Worm (Caenorhabditis elegans): Measurements from ENCODE around the gene rps-9.

Gene rps-9

DNA sequence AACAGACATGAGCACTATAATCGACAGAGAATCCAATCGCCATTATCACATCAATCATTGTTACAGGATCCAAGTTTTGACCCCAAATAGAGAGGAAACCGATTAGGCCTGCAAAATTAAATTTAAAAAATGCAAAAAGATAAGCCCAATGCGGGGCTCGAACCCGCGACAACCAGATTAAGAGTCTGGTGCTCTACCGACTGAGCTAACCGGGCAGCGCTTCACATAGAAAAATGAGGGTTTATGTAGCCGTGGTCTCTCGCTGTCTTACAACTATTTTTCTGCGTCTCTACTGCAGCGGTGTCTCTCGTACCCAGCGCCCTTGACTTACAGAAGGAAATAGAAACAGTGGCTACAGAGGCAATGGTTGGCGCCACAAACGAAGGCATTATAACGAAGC is 31.5 kb upstream of the rps-9 start (continued):
- TF ChIP-seq lin-39 (tag; optimal IDR thresholded peaks at IDR 0.05) (no peak), ztf-11 (tag; optimal IDR thresholded peaks at IDR 0.05) (no peak), sma-3 (GFP tag; optimal IDR thresholded peaks at IDR 0.05) (peak; percentile 45), nhr-77 (tag; optimal IDR thresholded peaks at IDR 0.05) (no peak), sem-4 (tag; optimal IDR thresholded peaks at IDR 0.05) (no peak), nhr-25 (tag; optimal IDR thresholded peaks at IDR 0.05) (peak; percentile 28), skn-1 (tag; optimal IDR thresholded peaks at IDR 0.05) (no peak), elt-3 (tag; optimal IDR thresholded peaks at IDR 0.05) (no peak)

DNA sequence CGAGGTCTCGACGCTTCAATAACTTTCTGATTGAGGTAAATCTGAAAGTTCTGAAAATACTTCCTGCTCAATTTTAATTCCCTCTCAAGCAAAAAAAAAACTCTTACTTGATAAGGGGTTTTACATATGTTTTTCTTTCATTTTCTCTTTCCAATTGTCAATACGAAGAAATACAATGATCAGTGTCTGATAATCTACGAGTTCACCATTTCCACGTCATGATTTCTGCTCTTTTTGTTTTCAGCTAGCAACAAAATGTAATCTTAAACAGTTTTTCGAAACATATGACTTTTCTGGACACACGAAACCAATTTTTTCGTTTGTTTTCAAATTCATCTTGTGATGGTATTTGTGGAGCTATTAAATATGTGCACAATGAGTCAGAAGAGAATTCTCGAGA is 30.0 kb upstream of the rps-9 start:
- no peak for TF ChIP-seq nhr-129 (tag; optimal IDR thresholded peaks at IDR 0.05)
- TF ChIP-seq mdl-1 (tag; optimal IDR thresholded peaks at IDR 0.05), result no peak
- TF ChIP-seq nhr-12 (tag; optimal IDR thresholded peaks at IDR 0.05), result no peak
- TF ChIP-seq crh-2 (tag; optimal IDR thresholded peaks at IDR 0.05), result peak; percentile 9
- no peak for TF ChIP-seq ama-1 (optimal IDR thresholded peaks at IDR 0.05)
- TF ChIP-seq nhr-10 (tag; optimal IDR thresholded peaks at IDR 0.05), result no peak

DNA sequence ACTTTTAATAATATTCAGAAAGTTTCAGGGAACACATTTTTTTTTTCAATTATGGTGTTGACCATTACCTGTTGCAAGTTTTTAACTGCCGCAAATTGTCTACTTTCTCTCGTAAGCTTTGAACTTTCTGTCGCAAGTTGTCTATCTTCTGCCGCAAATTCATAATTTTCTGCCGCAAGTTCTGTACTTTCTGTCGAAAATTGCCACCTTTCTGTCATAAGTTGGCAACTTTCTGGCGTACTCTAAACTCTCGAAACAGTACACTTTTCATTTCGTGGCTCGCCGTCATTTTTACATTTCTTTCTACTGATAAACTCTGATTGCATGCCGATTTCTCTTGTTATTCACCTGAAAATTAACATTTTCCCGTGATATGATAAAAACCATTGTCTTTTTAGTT is 29.2 kb upstream of the rps-9 start:
- TF ChIP-seq mdl-1 (tag; optimal IDR thresholded peaks at IDR 0.05) (no peak), fos-1 (tag; optimal IDR thresholded peaks at IDR 0.05) (peak; percentile 8), mbf-1 (tag; optimal IDR thresholded peaks at IDR 0.05) (no peak), ztf-1 (GFP tag; conservative IDR thresholded peaks at IDR 0.05) (no peak), nhr-23 (tag; optimal IDR thresholded peaks at IDR 0.05) (no peak)

DNA sequence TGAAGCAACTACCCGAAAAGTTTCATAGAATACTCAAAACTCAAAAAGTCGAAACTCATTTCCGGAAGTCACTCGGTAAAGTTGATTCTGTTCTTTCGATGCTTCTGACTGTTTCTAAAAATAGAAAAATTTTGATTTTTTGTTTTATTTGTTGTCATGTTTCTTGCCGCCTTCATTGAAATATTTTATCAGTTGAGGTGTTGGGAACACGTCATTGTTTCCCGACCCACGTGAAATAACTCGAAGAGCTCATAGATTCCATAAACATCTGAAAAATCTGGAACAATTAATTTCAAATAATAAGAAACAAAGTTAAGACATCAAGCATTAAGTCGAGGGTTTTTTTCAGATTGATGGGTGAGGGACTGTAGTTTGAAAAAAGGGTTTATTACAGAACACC is 28.8 kb upstream of the rps-9 start:
- TF ChIP-seq crh-2 (tag; optimal IDR thresholded peaks at IDR 0.05) (peak; percentile 14), lin-39 (tag; optimal IDR thresholded peaks at IDR 0.05) (no peak)

DNA sequence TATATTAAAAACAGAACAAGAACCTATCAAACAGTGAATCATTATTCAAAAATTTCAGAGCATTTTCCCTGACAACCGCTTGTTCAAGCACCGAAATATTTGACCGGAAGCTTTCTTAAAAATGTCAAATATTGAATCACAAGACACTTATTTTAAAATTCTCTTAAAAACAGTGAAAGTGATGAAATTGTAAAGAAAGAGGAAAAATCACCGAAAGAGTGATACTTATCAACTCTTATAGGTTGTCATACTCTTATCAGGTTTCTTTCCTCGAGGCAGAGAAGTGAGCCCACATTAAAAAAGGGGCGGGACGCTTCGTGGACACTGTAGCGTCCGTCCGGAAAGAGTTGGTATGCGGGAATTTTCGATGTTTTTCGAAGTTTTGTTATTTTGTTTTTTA is 27.6 kb upstream of the rps-9 start:
- TF ChIP-seq egl-27 (tag; optimal IDR thresholded peaks at IDR 0.05) (no peak), blmp-1 (tag; optimal IDR thresholded peaks at IDR 0.05; ENCODE audit: insufficient read depth) (peak; percentile 13), fos-1 (tag; optimal IDR thresholded peaks at IDR 0.05) (peak; percentile 68)

DNA sequence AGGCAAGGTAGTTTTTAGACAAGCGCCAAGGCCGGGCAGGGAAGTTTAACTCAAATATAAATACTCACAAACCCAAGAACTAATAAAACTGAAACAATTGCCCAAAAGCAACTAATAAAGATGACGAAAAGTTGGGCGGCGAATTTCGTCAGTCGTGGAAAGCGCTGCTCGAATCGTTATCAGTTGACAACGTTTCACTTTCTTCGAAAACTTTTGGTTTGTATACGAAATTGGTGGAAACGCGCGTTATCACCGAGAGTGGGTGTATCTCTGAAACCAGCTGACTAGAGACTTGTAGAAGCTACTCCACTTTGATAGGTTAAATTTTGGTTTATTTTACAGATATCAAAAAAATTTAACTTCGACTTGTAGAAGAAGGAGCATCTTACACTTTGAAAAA is 26.9 kb upstream of the rps-9 start:
- TF ChIP-seq sma-9 (GFP tag; optimal IDR thresholded peaks at IDR 0.05) (peak; percentile 33), sma-9 (tag; optimal IDR thresholded peaks at IDR 0.05) (no peak), fos-1 (tag; optimal IDR thresholded peaks at IDR 0.05) (peak; percentile 55), lin-39 (tag; optimal IDR thresholded peaks at IDR 0.05) (no peak), skn-1 (tag; optimal IDR thresholded peaks at IDR 0.05) (no peak), lsy-2 (tag; optimal IDR thresholded peaks at IDR 0.05) (no peak), peb-1 (tag; optimal IDR thresholded peaks at IDR 0.05) (no peak)

DNA sequence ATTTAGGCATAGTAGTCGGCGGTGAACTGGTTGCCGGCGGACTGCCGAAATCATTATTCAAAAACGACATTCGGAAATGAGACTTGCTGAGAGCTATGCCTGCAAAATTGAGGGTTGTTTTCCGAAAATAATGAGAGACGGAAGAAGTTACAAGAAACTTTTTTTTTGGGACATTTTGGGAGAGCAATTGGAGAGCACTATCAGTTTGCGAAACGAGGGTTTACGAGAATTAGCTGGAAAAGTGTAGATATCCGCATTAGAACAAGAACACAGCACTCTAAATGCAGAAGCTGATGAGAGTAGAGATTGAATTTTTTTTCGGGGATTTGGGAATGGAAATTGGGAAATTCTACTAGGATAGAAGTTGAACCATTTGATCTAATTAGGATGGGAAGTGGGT is 26.3 kb upstream of the rps-9 start, which contains the start of gene pqm-1:
pqm-1 (minus strand) TSS at position 101 of the 400 bp plus-strand sequence.
- no peak for TF ChIP-seq mab-5 (tag; optimal IDR thresholded peaks at IDR 0.05)
- no peak for TF ChIP-seq Y55F3AM.14 (GFP tag; optimal IDR thresholded peaks at IDR 0.05)
- no peak for TF ChIP-seq snpc-4 (tag; optimal IDR thresholded peaks at IDR 0.05)

DNA sequence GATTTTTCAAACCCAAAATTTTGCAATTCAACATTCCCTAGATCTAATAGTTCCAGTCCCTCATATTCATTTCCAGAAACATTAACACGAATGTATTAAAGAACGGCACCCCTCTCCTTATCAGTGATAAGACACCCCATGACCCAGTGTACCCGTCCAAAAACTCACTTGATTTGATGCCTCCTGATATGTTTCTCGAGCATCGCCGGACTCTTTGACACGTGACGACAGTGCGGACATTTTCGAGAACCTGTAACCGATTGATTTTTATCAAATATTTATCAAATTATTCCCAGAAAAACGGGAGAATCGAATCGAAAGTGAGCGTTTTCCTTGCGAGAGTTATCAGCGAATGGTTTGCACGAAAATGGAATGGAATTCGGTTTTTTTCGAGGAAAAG is 24.8 kb upstream of the rps-9 start:
- TF ChIP-seq Y55F3AM.14 (GFP tag; optimal IDR thresholded peaks at IDR 0.05) (no peak), sma-3 (GFP tag; optimal IDR thresholded peaks at IDR 0.05) (peak; percentile 40), gmeb-1 (tag; optimal IDR thresholded peaks at IDR 0.05) (peak; percentile 53), skn-1 (tag; optimal IDR thresholded peaks at IDR 0.05) (no peak), egl-27 (tag; optimal IDR thresholded peaks at IDR 0.05) (no peak), ama-1 (optimal IDR thresholded peaks at IDR 0.05) (peak; percentile 0), sma-9 (GFP tag; optimal IDR thresholded peaks at IDR 0.05) (peak; percentile 63), sma-9 (tag; optimal IDR thresholded peaks at IDR 0.05) (no peak), blmp-1 (tag; optimal IDR thresholded peaks at IDR 0.05; ENCODE audit: insufficient read depth) (no peak), fos-1 (tag; optimal IDR thresholded peaks at IDR 0.05) (peak; percentile 56), crh-2 (tag; optimal IDR thresholded peaks at IDR 0.05) (peak; percentile 62), ztf-4 (tag; optimal IDR thresholded peaks at IDR 0.05) (no peak), F13H6.1 (tag; optimal IDR thresholded peaks at IDR 0.05) (peak; percentile 69), lsy-2 (tag; optimal IDR thresholded peaks at IDR 0.05) (peak in 1 of 2 experiments; percentile 2), mab-5 (tag; optimal IDR thresholded peaks at IDR 0.05) (no peak)

All from whole organism, L2 larva.